Fruit fly (Drosophila melanogaster) whole organism, prepupa: Measurements from ENCODE around the gene Glut3.

Source experiments
- Blimp-1 ChIP-seq: fragments of 200-800 bp; sonication (Bioruptor generic); optimal IDR thresholded peaks from 3 replicates; lab custom pipeline; 2017; ENCODE audit warnings: missing biosample characterization, missing genetic modification characterization, mild to moderate bottlenecking, moderate library complexity, missing genetic modification reagents
- CG9139 ChIP-seq: fragments of 200-800 bp; sonication (Bioruptor generic); optimal IDR thresholded peaks from 3 replicates; lab custom pipeline; 2017; ENCODE audit warnings: missing biosample characterization, mild to moderate bottlenecking, missing genetic modification characterization
- Gug ChIP-seq: fragments of 200-800 bp; sonication (Bioruptor generic); IDR thresholded peaks from 2 replicates; pipeline ENCODE4 v1.3.6; 2022; ENCODE audit warnings: missing biosample characterization, missing genetic modification characterization
- Met ChIP-seq: fragments of 200-800 bp; sonication (Bioruptor generic); optimal IDR thresholded peaks from 3 replicates; lab custom pipeline; 2016; ENCODE audit warnings: missing biosample characterization, missing genetic modification characterization
- OdsH ChIP-seq: fragments of 200-800 bp; sonication (Bioruptor generic); optimal IDR thresholded peaks from 3 replicates; lab custom pipeline; 2016; ENCODE audit warnings: missing biosample characterization, missing genetic modification characterization
- Sox102F ChIP-seq: fragments of 200-800 bp; sonication (Bioruptor generic); optimal IDR thresholded peaks from 2 replicates; lab custom pipeline; 2016; ENCODE audit warnings: missing biosample characterization, mild to moderate bottlenecking, missing genetic modification characterization

DNA sequence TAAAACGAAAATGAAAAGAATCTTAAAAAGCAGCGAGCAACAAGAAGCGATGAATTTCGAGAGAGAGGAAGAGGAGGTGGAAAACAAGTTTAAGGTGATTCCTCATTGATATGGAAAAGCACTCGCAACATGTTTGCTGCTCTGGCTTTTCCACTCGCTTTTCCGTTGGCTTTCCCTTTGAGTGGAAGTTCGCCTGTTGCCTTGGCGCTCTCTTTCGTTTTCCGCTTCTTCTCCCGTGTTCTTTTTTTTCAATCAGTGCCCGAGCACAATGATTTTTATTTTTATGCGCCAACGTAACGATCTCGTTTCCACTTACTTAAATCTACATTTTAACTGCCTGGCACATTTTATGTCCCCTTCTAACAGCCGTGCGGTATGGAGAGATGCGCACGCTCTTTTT lies 24.7 kb upstream of the Glut3 start:
- TF ChIP-seq Met (GFP tag; lab: Kevin White, UChicago) = no peak
- no peak for TF ChIP-seq OdsH (GFP tag; lab: Kevin White, UChicago)
- TF ChIP-seq Gug (GFP tag; lab: Robert Waterston, UW) = no peak; the same call in 1 of the 2 replicates
- no peak for TF ChIP-seq CG9139 (GFP tag; lab: Kevin White, UChicago)
- no peak for TF ChIP-seq Sox102F (GFP tag; lab: Kevin White, UChicago)
- TF ChIP-seq Blimp-1 = no peak
